Worm (Caenorhabditis elegans) whole organism, early embryonic: ENCODE results near the gene Y71H2B.11.

Source experiments
- B0310.2 ChIP-seq: sonication (generic microtip); optimal IDR thresholded peaks from 2 replicates; lab custom pipeline; 2016; ENCODE audit warnings: mild to moderate bottlenecking, missing genetic modification characterization, missing compliant biosample characterization
- F13C5.2 ChIP-seq: sonication (generic microtip); optimal IDR thresholded peaks from 2 replicates; lab custom pipeline; 2017; ENCODE audit warnings: mild to moderate bottlenecking, missing genetic modification characterization, inconsistent platforms, missing compliant biosample characterization
- aly-1 ChIP-seq: sonication (generic microtip); optimal IDR thresholded peaks from 2 replicates; lab custom pipeline; 2016; ENCODE audit warnings: missing genetic modification characterization, missing compliant biosample characterization
- ama-1 ChIP-seq: fragments of 150-350 bp; optimal IDR thresholded peaks from 2 replicates; lab custom pipeline; 2014
- ceh-13 ChIP-seq: fragments of 200-800 bp; sonication (Bioruptor generic); optimal IDR thresholded peaks from 2 replicates; lab custom pipeline; 2018; ENCODE audit warnings: mild to moderate bottlenecking, missing genetic modification characterization, missing compliant biosample characterization
- ceh-36 ChIP-seq: sonication (generic microtip); optimal IDR thresholded peaks from 2 replicates; lab custom pipeline; 2016; ENCODE audit warnings: missing genetic modification characterization, inconsistent platforms, missing compliant biosample characterization
- ets-7 ChIP-seq: sonication (generic microtip); optimal IDR thresholded peaks from 2 replicates; lab custom pipeline; 2016; ENCODE audit warnings: missing genotype, missing genetic modification characterization, missing compliant biosample characterization
- flt-1 ChIP-seq: fragments of 200-800 bp; sonication (Bioruptor generic); IDR thresholded peaks from 2 replicates; pipeline ENCODE4 v1.3.6; 2022; ENCODE audit warnings: missing genetic modification characterization, missing compliant biosample characterization
- hmbx-1 ChIP-seq: sonication (generic microtip); optimal IDR thresholded peaks from 2 replicates; lab custom pipeline; 2016; ENCODE audit warnings: mild to moderate bottlenecking, missing genetic modification characterization, missing compliant biosample characterization
- hmg-4 ChIP-seq: fragments of 200-800 bp; sonication (Bioruptor generic); optimal IDR thresholded peaks from 2 replicates; lab custom pipeline; 2018; ENCODE audit warnings: mild to moderate bottlenecking, missing genetic modification characterization, missing compliant biosample characterization
- hnd-1 ChIP-seq: sonication (generic microtip); optimal IDR thresholded peaks from 2 replicates; lab custom pipeline; 2016; ENCODE audit warnings: missing genetic modification characterization, missing compliant biosample characterization
- pes-1 ChIP-seq: fragments of 200-800 bp; sonication (Bioruptor generic); IDR thresholded peaks from 2 replicates; pipeline ENCODE4 v1.3.6; 2022; ENCODE audit warnings: missing genetic modification reagents, missing genetic modification characterization, missing compliant biosample characterization
- scrt-1 ChIP-seq: fragments of 200-800 bp; sonication (Bioruptor generic); IDR thresholded peaks from 2 replicates; pipeline ENCODE4 v1.3.6; 2022; ENCODE audit warnings: missing genetic modification characterization, missing compliant biosample characterization
- sea-1 ChIP-seq: fragments of 200-800 bp; sonication (Bioruptor generic); conservative IDR thresholded peaks from 2 replicates; pipeline ENCODE4 v1.3.6; 2022; ENCODE audit warnings: missing genetic modification characterization, missing compliant biosample characterization
- tbx-11 ChIP-seq: fragments of 200-800 bp; sonication (Bioruptor generic); IDR thresholded peaks from 2 replicates; pipeline ENCODE4 v1.3.6; 2022; ENCODE audit warnings: missing genetic modification characterization, missing compliant biosample characterization
- tbx-37 ChIP-seq: fragments of 200-800 bp; sonication (Bioruptor generic); conservative IDR thresholded peaks from 2 replicates; pipeline ENCODE4 v1.3.6; 2022; ENCODE audit warnings: missing genetic modification reagents, missing genetic modification characterization, missing compliant biosample characterization
- tra-4 ChIP-seq: sonication (generic microtip); optimal IDR thresholded peaks from 2 replicates; lab custom pipeline; 2017; ENCODE audit warnings: missing genetic modification characterization, missing compliant biosample characterization

The Y71H2B.11 gene

DNA sequence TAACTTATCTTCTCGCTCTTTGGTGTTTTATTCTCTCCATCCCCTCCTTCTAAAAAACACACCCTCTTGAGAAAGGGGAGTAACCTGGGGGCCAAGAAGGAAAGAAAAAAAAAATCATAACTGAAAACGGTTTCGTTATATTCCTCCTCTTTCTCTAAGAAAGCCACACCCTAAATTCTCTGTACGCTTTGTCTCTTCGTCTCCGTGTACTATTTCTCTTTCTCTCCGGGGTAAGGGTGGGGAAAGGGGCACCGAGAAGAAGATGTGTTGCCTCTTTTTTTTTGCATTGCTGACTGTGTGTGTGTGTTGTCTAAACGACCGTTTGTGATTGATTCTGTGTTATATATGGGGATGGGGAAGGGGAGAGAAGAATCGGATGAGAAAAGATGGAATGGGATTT is 52.4 kb downstream of the Y71H2B.11 start:
- TF ChIP-seq tbx-37 (GFP tag; lab: Robert Waterston, UW), result no peak
- no peak for TF ChIP-seq F13C5.2
- TF ChIP-seq scrt-1 (GFP tag; lab: Robert Waterston, UW), result no peak
- no peak for TF ChIP-seq tbx-11
- TF ChIP-seq flt-1, result no peak
- TF ChIP-seq ama-1 (lab: Kevin White, UChicago), result no peak
- TF ChIP-seq hmg-4 (GFP tag; lab: Kevin White, UChicago), result no peak
- no peak for TF ChIP-seq ceh-13 (GFP tag; lab: Kevin White, UChicago)
- TF ChIP-seq hmbx-1 (tag; lab: Kevin White, UChicago), result no peak
- no peak for TF ChIP-seq ceh-36 (tag; lab: Kevin White, UChicago)
- no peak for TF ChIP-seq tra-4
- TF ChIP-seq ets-7, result no peak
- no peak for TF ChIP-seq B0310.2 (tag; lab: Kevin White, UChicago)
- no peak for TF ChIP-seq hnd-1 (tag; lab: Kevin White, UChicago)
- no peak for TF ChIP-seq pes-1 (GFP tag; lab: Robert Waterston, UW)
- TF ChIP-seq sea-1, result no peak
- no peak for TF ChIP-seq aly-1 (tag; lab: Kevin White, UChicago)
